Fruit fly (Drosophila melanogaster): ENCODE results near the gene CG42458.
A peak's percentile ranks its signal among the peaks of the same experiment; 100 is the strongest.

CG42458 gene

DNA sequence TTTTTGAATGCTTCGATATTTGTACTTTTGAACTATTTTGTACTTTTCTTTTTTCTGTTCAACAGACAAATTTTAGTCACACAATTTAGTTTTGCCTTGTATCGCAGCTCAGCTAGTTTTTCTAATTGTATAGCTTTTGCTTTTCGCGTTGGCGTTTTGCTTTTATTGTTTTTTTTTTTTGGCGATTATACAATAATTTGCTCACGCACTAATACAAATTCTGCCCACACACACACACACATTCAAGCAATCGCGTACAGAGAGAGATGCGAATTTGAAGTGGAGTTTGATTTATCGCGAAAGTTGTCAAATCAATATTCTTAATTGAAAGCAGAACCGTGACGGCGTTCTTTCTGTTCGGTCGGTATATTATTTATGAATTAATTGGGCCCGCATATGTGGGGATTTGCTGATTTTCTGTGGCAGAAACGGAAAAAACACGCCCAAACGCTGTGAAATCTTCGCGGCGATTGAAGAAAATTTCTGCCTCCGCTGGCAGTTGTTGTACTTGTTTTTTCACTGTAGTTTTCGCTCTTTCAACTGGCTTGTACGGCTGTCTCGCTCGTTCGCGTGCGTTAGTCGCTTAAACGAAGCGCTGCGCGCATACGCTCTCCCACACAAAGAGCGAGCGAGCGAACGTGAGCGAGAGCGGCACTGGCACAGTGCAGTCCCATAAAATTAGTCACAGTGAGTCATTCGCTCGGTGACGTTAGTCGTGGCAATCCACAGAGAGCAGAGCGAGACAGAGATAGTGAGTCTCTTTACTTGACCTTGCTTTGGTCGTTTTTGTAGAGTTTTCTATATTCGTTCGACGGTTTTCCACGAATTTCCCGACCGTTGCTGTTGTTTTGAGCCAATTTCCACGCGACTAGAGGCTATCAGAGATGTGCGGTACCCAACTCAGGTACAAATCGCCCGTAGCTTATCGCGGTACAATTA lies 11.4 kb downstream of the CG42458 start, which contains the start of gene Rac2 (continued):
- TF ChIP-seq pita (GFP tag; optimal IDR thresholded peaks at IDR 0.05) (no peak), run (tag; optimal IDR thresholded peaks at IDR 0.05) (no peak), CG13894 (tag; optimal IDR thresholded peaks at IDR 0.05) (no peak), Optix (GFP tag; IDR thresholded peaks at IDR 0.05) (0 out of 3 replicates have a peak, but pooled peaks have one; percentile 19), Gug (GFP tag; IDR thresholded peaks at IDR 0.05) (no peak; the same call in 3 of the 4 replicates), esg (GFP tag; conservative IDR thresholded peaks at IDR 0.05) (no peak), CG7963 (GFP tag; IDR thresholded peaks at IDR 0.05; ENCODE audit: partially characterized antibody) (no peak), CG10366 (GFP tag; IDR thresholded peaks at IDR 0.05) (no peak), CG10565 (GFP tag; optimal IDR thresholded peaks at IDR 0.05) (no peak), CG2875 (GFP tag; optimal IDR thresholded peaks at IDR 0.05) (no peak), crp (GFP tag; optimal IDR thresholded peaks at IDR 0.05) (no peak), Dad (GFP tag; optimal IDR thresholded peaks at IDR 0.05) (no peak), CG3407 (GFP tag; optimal IDR thresholded peaks at IDR 0.05) (no peak), klu (GFP tag; IDR thresholded peaks at IDR 0.05) (no peak), nmo (GFP tag; optimal IDR thresholded peaks at IDR 0.05) (no peak), CG6689 (GFP tag; IDR thresholded peaks at IDR 0.05) (no peak), Lpt (GFP tag; optimal IDR thresholded peaks at IDR 0.05) (no peak), h (optimal IDR thresholded peaks at IDR 0.05) (no peak), CG16779 (GFP tag; IDR thresholded peaks at IDR 0.05) (no peak), fd96Cb (tag; optimal IDR thresholded peaks at IDR 0.05) (no peak), CG8281 (tag; optimal IDR thresholded peaks at IDR 0.05) (no peak), Elba2 (GFP tag; optimal IDR thresholded peaks at IDR 0.05) (no peak), tup (GFP tag; optimal IDR thresholded peaks at IDR 0.05) (no peak), Oli (tag; optimal IDR thresholded peaks at IDR 0.05) (no peak), chif (GFP tag; optimal IDR thresholded peaks at IDR 0.05) (no peak), D (optimal IDR thresholded peaks at IDR 0.05) (no peak), D (GFP tag; optimal IDR thresholded peaks at IDR 0.05) (no peak), Rfx (GFP tag; IDR thresholded peaks at IDR 0.05) (0 out of 2 replicates have a peak, but pooled peaks have one; percentile 9), CG6854 (GFP tag; optimal IDR thresholded peaks at IDR 0.05) (no peak), crc (GFP tag; optimal IDR thresholded peaks at IDR 0.05) (no peak), CG9797 (GFP tag; optimal IDR thresholded peaks at IDR 0.05) (no peak), H2.0 (GFP tag; IDR thresholded peaks at IDR 0.05) (no peak), CG13287 (GFP tag; IDR thresholded peaks at IDR 0.05; ENCODE audit: partially characterized antibody) (peak; percentile 56; the same call in 1 of the 2 replicates), CG2202 (tag; optimal IDR thresholded peaks at IDR 0.05) (peak; percentile 20), fu2 (GFP tag; optimal IDR thresholded peaks at IDR 0.05) (no peak), Rx (GFP tag; IDR thresholded peaks at IDR 0.05) (0 out of 2 replicates have a peak, but pooled peaks have one; percentile 16), ara (GFP tag; IDR thresholded peaks at IDR 0.05) (0 out of 2 replicates have a peak, but pooled peaks have one; percentile 20), NK7.1 (GFP tag; optimal IDR thresholded peaks at IDR 0.05) (no peak), H15 (GFP tag; IDR thresholded peaks at IDR 0.05) (no peak), CG30403 (GFP tag; optimal IDR thresholded peaks at IDR 0.05) (no peak), odd (GFP tag; optimal IDR thresholded peaks at IDR 0.05) (peak; percentile 22), seq (GFP tag; IDR thresholded peaks at IDR 0.05) (no peak; the same call in 1 of the 2 replicates), otp (GFP tag; IDR thresholded peaks at IDR 0.05) (peak; percentile 51; the same call in 1 of the 3 replicates), CG31365 (tag; optimal IDR thresholded peaks at IDR 0.05) (no peak), CG13123 (GFP tag; optimal IDR thresholded peaks at IDR 0.05) (no peak), Max (GFP tag; optimal IDR thresholded peaks at IDR 0.05) (no peak), HHEX (GFP tag; optimal IDR thresholded peaks at IDR 0.05) (no peak), CG12391 (tag; optimal IDR thresholded peaks at IDR 0.05) (no peak), vvl (GFP tag; IDR thresholded peaks at IDR 0.05) (peak; percentile 54; the same call in 1 of the 2 replicates)
